Worm (Caenorhabditis elegans): ENCODE measurements around the gene F35A5.8.
A peak's percentile ranks its signal among the peaks of the same experiment; 100 is the strongest.

Gene F35A5.8

DNA sequence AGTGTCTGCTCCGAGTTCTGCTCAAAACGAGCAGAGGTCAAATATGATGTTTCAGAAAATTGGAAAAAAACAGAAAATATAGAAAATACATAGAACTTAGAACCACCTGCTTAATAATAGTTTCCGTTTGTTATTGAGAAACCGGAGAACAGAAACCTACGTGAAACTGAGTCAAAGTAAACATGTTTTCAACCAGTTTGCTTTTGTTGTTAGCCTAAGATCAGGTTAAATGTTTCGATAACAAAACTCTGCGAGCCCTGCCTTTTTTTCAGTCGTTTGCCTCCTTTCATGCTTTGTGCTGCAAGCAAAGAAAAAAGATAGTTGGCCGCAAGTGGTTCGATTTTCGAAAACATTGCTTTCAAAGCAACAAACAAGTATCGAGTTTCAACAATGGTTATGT, 27.6 kb upstream of the F35A5.8 start:
- TF ChIP-seq hlh-17 (GFP tag; optimal IDR thresholded peaks at IDR 0.05; ENCODE audit: borderline replicate concordance) (no peak), fkh-10 (GFP tag; optimal IDR thresholded peaks at IDR 0.05) (no peak)

DNA sequence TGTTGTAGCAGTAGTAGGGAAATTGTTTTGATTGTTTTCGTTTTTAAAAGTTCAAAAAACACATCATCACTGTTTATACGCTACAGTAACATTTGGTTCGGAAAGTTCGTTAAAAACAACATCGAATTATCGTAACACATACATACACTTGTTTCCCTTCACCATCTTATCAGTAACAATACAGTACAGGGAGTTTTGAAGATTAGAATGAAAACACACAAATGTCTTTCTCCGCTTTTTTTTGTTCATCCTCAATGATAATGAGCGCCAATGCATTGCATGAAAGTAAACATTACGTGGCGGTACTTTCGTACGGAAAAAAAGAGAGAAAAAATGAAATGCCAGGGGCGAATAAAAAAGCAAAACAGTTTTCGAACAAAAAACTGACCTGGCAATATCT, 26.3 kb upstream of the F35A5.8 start:
- TF ChIP-seq snu-23 (GFP tag; optimal IDR thresholded peaks at IDR 0.05): peak; percentile 0
- TF ChIP-seq mdl-1 (tag; optimal IDR thresholded peaks at IDR 0.05): peak in 1 of 2 experiments; percentile 29
- TF ChIP-seq nhr-90 (tag; optimal IDR thresholded peaks at IDR 0.05; ENCODE audit: poor library complexity): peak; percentile 48
- TF ChIP-seq skn-1 (tag; optimal IDR thresholded peaks at IDR 0.05): no peak
- TF ChIP-seq ama-1 (optimal IDR thresholded peaks at IDR 0.05): no peak
- TF ChIP-seq lsy-2 (tag; optimal IDR thresholded peaks at IDR 0.05): peak in 1 of 2 experiments; percentile 52
- TF ChIP-seq dpl-1 (GFP tag; optimal IDR thresholded peaks at IDR 0.05): no peak
- TF ChIP-seq unc-98 (GFP tag; IDR thresholded peaks at IDR 0.05): no peak
- TF ChIP-seq lin-13 (GFP tag; optimal IDR thresholded peaks at IDR 0.05): no peak
- peak; percentile 93 for TF ChIP-seq elt-2 (tag; optimal IDR thresholded peaks at IDR 0.05)
- no peak for TF ChIP-seq hlh-4 (tag; optimal IDR thresholded peaks at IDR 0.05)
- TF ChIP-seq unc-62 (GFP tag; optimal IDR thresholded peaks at IDR 0.05): no peak
- peak in 2 of 6 experiments; percentile 26 to 56 for TF ChIP-seq elt-3 (tag; optimal IDR thresholded peaks at IDR 0.05)
- TF ChIP-seq lin-39 (tag; optimal IDR thresholded peaks at IDR 0.05): no peak
- TF ChIP-seq zip-4 (GFP tag; optimal IDR thresholded peaks at IDR 0.05): no peak
- no peak for TF ChIP-seq aly-2 (tag; optimal IDR thresholded peaks at IDR 0.05)
- peak; percentile 51 for TF ChIP-seq blmp-1 (tag; optimal IDR thresholded peaks at IDR 0.05)
- TF ChIP-seq lin-14 (GFP tag; optimal IDR thresholded peaks at IDR 0.05): peak; percentile 52
- TF ChIP-seq nhr-71 (tag; optimal IDR thresholded peaks at IDR 0.05): peak; percentile 21
- no peak for TF ChIP-seq unc-86 (tag; optimal IDR thresholded peaks at IDR 0.05)
- peak in 1 of 2 experiments; percentile 42 for TF ChIP-seq lin-35 (GFP tag; optimal IDR thresholded peaks at IDR 0.05)
- no peak for TF ChIP-seq mab-9 (GFP tag; IDR thresholded peaks at IDR 0.05)
- peak; percentile 38 for TF ChIP-seq nhr-20 (tag; optimal IDR thresholded peaks at IDR 0.05)
- TF ChIP-seq mep-1 (tag; optimal IDR thresholded peaks at IDR 0.05): no peak
- TF ChIP-seq pqm-1 (tag; optimal IDR thresholded peaks at IDR 0.05): no peak
- TF ChIP-seq nhr-28 (tag; optimal IDR thresholded peaks at IDR 0.05): no peak
- no peak for TF ChIP-seq ceh-90 (tag; optimal IDR thresholded peaks at IDR 0.05)
- TF ChIP-seq nhr-19 (GFP tag; conservative IDR thresholded peaks at IDR 0.05): no peak

DNA sequence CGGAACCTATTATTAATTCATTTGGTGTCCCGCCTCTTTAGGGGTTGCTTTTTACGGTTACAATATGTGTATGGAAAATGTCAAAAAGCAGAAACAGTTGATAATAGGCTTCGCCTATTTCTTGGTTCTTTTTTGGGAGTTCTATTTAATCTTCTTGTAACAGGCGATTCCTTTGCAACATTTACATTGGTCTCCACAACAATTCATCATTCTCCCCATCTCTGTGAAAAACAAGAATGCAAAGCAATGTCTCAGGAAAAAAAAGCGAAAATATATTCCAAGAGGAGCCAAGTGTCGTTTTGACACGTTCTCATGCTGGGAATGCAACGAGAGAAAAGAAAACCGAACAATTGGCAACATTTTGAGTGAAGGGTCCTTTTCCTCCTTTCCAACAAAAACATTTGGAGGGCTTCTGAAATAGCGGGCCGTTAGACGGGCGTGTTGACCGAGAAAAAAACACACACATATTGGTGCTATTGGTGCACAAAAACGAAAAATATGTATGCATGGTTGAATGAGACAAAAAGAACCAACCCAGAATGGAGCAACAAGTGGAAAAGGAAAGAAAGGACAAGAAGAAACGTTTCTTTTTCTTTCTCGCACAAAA, 25.4 kb upstream of the F35A5.8 start:
- TF ChIP-seq mab-9 (GFP tag; IDR thresholded peaks at IDR 0.05) (no peak), fkh-10 (GFP tag; optimal IDR thresholded peaks at IDR 0.05) (peak; percentile 14), lin-14 (GFP tag; optimal IDR thresholded peaks at IDR 0.05) (peak; percentile 32), lsy-2 (tag; optimal IDR thresholded peaks at IDR 0.05) (no peak)

DNA sequence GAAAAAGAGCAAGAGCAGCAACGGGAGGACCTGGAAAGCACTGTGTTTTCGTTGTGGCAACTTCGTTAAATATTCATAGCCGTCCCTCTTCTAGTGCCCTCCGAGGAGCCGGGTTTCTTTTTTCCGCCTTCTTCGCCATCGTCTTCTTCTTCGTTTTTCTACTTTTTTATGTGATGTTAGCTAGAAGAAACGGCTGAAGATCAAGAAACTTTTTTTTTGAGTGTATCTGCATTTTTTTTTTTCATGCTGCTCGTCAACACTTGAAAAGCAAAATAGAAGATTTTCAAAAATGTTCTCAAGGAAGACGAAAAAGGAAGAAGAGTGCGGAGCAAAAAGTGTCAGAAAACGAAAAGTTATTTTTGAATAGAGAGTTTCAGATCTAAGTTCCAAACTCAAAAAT, 24.0 kb upstream of the F35A5.8 start:
- no peak for TF ChIP-seq ces-1 (GFP tag; optimal IDR thresholded peaks at IDR 0.05)
- TF ChIP-seq nhr-84 (tag; optimal IDR thresholded peaks at IDR 0.05): no peak
- TF ChIP-seq elt-2 (tag; optimal IDR thresholded peaks at IDR 0.05): no peak
- peak; percentile 42 for TF ChIP-seq fkh-10 (GFP tag; optimal IDR thresholded peaks at IDR 0.05)
- no peak for TF ChIP-seq hpl-2 (GFP tag; optimal IDR thresholded peaks at IDR 0.05)
- no peak for TF ChIP-seq unc-86 (tag; optimal IDR thresholded peaks at IDR 0.05)

DNA sequence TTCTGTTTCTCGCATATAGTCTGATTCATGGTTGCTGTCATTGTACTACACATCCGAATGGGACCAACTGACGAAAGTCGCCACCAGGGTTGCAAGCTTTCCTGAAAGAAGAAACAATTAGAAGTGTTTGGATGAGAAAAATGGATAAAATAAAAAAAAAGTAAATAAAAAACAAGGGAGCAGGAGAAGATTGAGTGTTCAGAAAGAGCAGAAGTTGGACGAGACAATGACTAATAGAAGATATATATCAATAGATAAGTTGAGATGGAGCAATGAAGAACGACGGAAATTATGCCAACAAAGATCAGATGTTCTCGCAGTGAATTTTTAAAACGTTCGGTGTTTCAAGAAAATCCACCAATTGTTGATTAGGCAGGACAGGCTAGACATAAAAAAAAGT, 23.6 kb upstream of the F35A5.8 start, which contains the start of gene fkh-9:
Gene fkh-9, minus strand, starts transcription at position 101 of the 400 bp plus-strand sequence.
- TF ChIP-seq egl-13 (tag; optimal IDR thresholded peaks at IDR 0.05) (no peak), zag-1 (tag; optimal IDR thresholded peaks at IDR 0.05) (no peak), zip-4 (GFP tag; optimal IDR thresholded peaks at IDR 0.05) (no peak), lir-3 (tag; optimal IDR thresholded peaks at IDR 0.05; ENCODE audit: poor library complexity) (no peak), lsy-2 (tag; optimal IDR thresholded peaks at IDR 0.05) (no peak), skn-1 (tag; optimal IDR thresholded peaks at IDR 0.05) (no peak), ces-1 (GFP tag; optimal IDR thresholded peaks at IDR 0.05) (no peak), mep-1 (tag; optimal IDR thresholded peaks at IDR 0.05) (no peak), nhr-77 (tag; optimal IDR thresholded peaks at IDR 0.05) (no peak)

All from whole organism, L1 larva.